Fruit fly (Drosophila melanogaster) whole organism, embryonic: Measurements from ENCODE around the gene CG17207.

ENCODE experiments used
- Atf6 ChIP-seq: fragments of 200-800 bp; sonication (Bioruptor generic); IDR thresholded peaks from 2 replicates; pipeline ENCODE4 v1.3.6; 2022; ENCODE audit warnings: missing biosample characterization, missing genetic modification characterization
- Awh ChIP-seq: fragments of 200-800 bp; sonication (Bioruptor generic); IDR thresholded peaks from 2 replicates; pipeline ENCODE4, ENCODE4 v1.3.6; 2022; ENCODE audit warnings: missing biosample characterization, missing genetic modification characterization
- B-H1 ChIP-seq: fragments of 200-800 bp; sonication (Bioruptor generic); IDR thresholded peaks from 3 replicates; pipeline ENCODE4 v1.3.6; 2022; ENCODE audit warnings: missing biosample characterization, missing genetic modification characterization
- Bgb ChIP-seq: fragments of 200-800 bp; sonication (Bioruptor generic); IDR thresholded peaks from 2 replicates; pipeline ENCODE4 v1.3.6; 2022; ENCODE audit warnings: missing biosample characterization, missing genetic modification characterization; ENCODE audit not compliant: partially characterized antibody
- CG10979 ChIP-seq: fragments of 200-800 bp; sonication (Bioruptor generic); optimal IDR thresholded peaks from 2 replicates; lab custom pipeline; 2018; ENCODE audit warnings: missing biosample characterization, mild to moderate bottlenecking, missing genetic modification characterization, moderate library complexity
- CG11560 ChIP-seq: fragments of 200-800 bp; sonication (Bioruptor generic); IDR thresholded peaks from 3 replicates; pipeline ENCODE4 v1.3.6; 2022; ENCODE audit warnings: missing biosample characterization, missing genetic modification characterization
- CG12236 ChIP-seq: fragments of 200-800 bp; sonication (Bioruptor generic); optimal IDR thresholded peaks from 2 replicates; lab custom pipeline; 2016; ENCODE audit warnings: missing biosample characterization, missing genetic modification characterization
- CG12659 ChIP-seq: fragments of 200-800 bp; sonication (Bioruptor generic); optimal IDR thresholded peaks from 3 replicates; lab custom pipeline; 2017; ENCODE audit warnings: mild to moderate bottlenecking, missing biosample characterization, missing genetic modification reagents, missing genetic modification characterization
- CG14710 ChIP-seq: fragments of 200-800 bp; sonication (Bioruptor generic); optimal IDR thresholded peaks from 3 replicates; lab custom pipeline; 2019; ENCODE audit warnings: missing biosample characterization, mild to moderate bottlenecking, missing genetic modification characterization, moderate library complexity
- CG15269 ChIP-seq: fragments of 200-800 bp; sonication (Bioruptor generic); optimal IDR thresholded peaks from 2 replicates; lab custom pipeline; 2018; ENCODE audit warnings: missing biosample characterization, mild to moderate bottlenecking, missing genetic modification characterization, moderate library complexity
- CG17186 ChIP-seq: fragments of 200-800 bp; sonication (Bioruptor generic); optimal IDR thresholded peaks from 3 replicates; lab custom pipeline; 2017; ENCODE audit warnings: missing biosample characterization, missing genetic modification reagents, missing genetic modification characterization
- CG17328 ChIP-seq: fragments of 200-800 bp; sonication (Bioruptor generic); IDR thresholded peaks from 2 replicates; pipeline ENCODE4 v1.3.6; 2022; ENCODE audit warnings: missing biosample characterization, missing genetic modification characterization
- CG17829 ChIP-seq: fragments of 200-800 bp; optimal IDR thresholded peaks from 2 replicates; lab custom pipeline; 2019; ENCODE audit warnings: missing biosample characterization, mild to moderate bottlenecking, missing genetic modification characterization, moderate library complexity
- CG2199 ChIP-seq: fragments of 200-800 bp; sonication (Bioruptor generic); IDR thresholded peaks from 3 replicates; pipeline ENCODE4 v1.3.6; 2022; ENCODE audit warnings: missing biosample characterization, missing genetic modification characterization
- CG30431 ChIP-seq: fragments of 200-800 bp; sonication (Bioruptor generic); optimal IDR thresholded peaks from 2 replicates; lab custom pipeline; 2017; ENCODE audit warnings: missing biosample characterization, missing genetic modification characterization
- CG31224 ChIP-seq: fragments of 200-800 bp; sonication (Bioruptor generic); IDR thresholded peaks from 2 replicates; pipeline ENCODE4 v1.3.6; 2022; ENCODE audit warnings: missing biosample characterization, missing genetic modification characterization
- CG32772 ChIP-seq: fragments of 200-800 bp; sonication (Bioruptor generic); IDR thresholded peaks from 2 replicates; pipeline ENCODE4 v1.3.6; 2022; ENCODE audit warnings: missing biosample characterization, missing genetic modification characterization
- CG3726 ChIP-seq: fragments of 200-800 bp; sonication (Bioruptor generic); IDR thresholded peaks from 3 replicates; pipeline ENCODE4, ENCODE4 v1.3.6; 2022; ENCODE audit warnings: missing biosample characterization, missing genetic modification characterization
- CG5180 ChIP-seq: fragments of 200-800 bp; sonication (Bioruptor generic); optimal IDR thresholded peaks from 3 replicates; lab custom pipeline; 2017; ENCODE audit warnings: missing biosample characterization, missing genetic modification characterization, mild to moderate bottlenecking, moderate library complexity, missing genetic modification reagents
- CG6791 ChIP-seq: fragments of 200-800 bp; sonication (Bioruptor generic); IDR thresholded peaks from 3 replicates; pipeline ENCODE4 v1.3.6; 2022; ENCODE audit warnings: missing biosample characterization, missing genetic modification characterization; ENCODE audit not compliant: partially characterized antibody
- CG7786 ChIP-seq: fragments of 200-800 bp; sonication (Bioruptor generic); optimal IDR thresholded peaks from 2 replicates; lab custom pipeline; 2016; ENCODE audit warnings: missing biosample characterization, missing genetic modification characterization
- CG8478 ChIP-seq: fragments of >200 bp; optimal IDR thresholded peaks from 2 replicates; lab custom pipeline; 2018
- CG8765 ChIP-seq: fragments of 200-800 bp; sonication (Bioruptor generic); IDR thresholded peaks from 2 replicates; pipeline ENCODE4 v1.3.6; 2022; ENCODE audit warnings: missing biosample characterization, missing genetic modification characterization
- CHES-1-like ChIP-seq: fragments of 200-800 bp; sonication (Bioruptor generic); optimal IDR thresholded peaks from 2 replicates; lab custom pipeline; 2016; ENCODE audit warnings: missing biosample characterization, missing genetic modification characterization
- Dip3 ChIP-seq: fragments of 200-800 bp; sonication (Bioruptor generic); optimal IDR thresholded peaks from 3 replicates; lab custom pipeline; 2016; ENCODE audit warnings: missing biosample characterization, missing genetic modification characterization
- Doc3 ChIP-seq: fragments of 200-800 bp; sonication (Bioruptor generic); IDR thresholded peaks from 3 replicates; pipeline ENCODE4 v1.3.6; 2022; ENCODE audit warnings: missing biosample characterization, missing genetic modification characterization; ENCODE audit not compliant: partially characterized antibody
- Hand ChIP-seq: fragments of 200-800 bp; sonication (Bioruptor generic); optimal IDR thresholded peaks from 2 replicates; lab custom pipeline; 2017; ENCODE audit warnings: mild to moderate bottlenecking, missing biosample characterization, missing genetic modification reagents, missing genetic modification characterization
- Hey ChIP-seq: fragments of 200-800 bp; sonication (Bioruptor generic); optimal IDR thresholded peaks from 3 replicates; lab custom pipeline; 2018; ENCODE audit warnings: missing biosample characterization, mild to moderate bottlenecking, missing genetic modification characterization
- NFAT ChIP-seq: fragments of 200-800 bp; sonication (Bioruptor generic); IDR thresholded peaks from 2 replicates; pipeline ENCODE4 v1.3.6; 2022; ENCODE audit warnings: missing biosample characterization, missing genetic modification characterization
- NK7.1 ChIP-seq: fragments of 200-800 bp; sonication (Bioruptor generic); optimal IDR thresholded peaks from 3 replicates; lab custom pipeline; 2016; ENCODE audit warnings: missing biosample characterization, missing genetic modification characterization
- Opbp ChIP-seq: fragments of 200-800 bp; sonication (Bioruptor generic); IDR thresholded peaks from 3 replicates; pipeline ENCODE4 v1.3.6; 2022; ENCODE audit warnings: missing biosample characterization, missing genetic modification characterization; ENCODE audit not compliant: partially characterized antibody
- Scr ChIP-seq: fragments of 200-800 bp; sonication (Bioruptor generic); IDR thresholded peaks from 2 replicates; pipeline ENCODE4 v1.3.6; 2022; ENCODE audit warnings: missing biosample characterization, missing genetic modification characterization; ENCODE audit not compliant: partially characterized antibody
- Side ChIP-seq: fragments of 200-800 bp; sonication (Bioruptor generic); optimal IDR thresholded peaks from 2 replicates; lab custom pipeline; 2016; ENCODE audit warnings: missing biosample characterization, missing genetic modification characterization
- Sox100B ChIP-seq: fragments of 200-800 bp; sonication (Bioruptor generic); optimal IDR thresholded peaks from 3 replicates; lab custom pipeline; 2018; ENCODE audit warnings: missing biosample characterization, mild to moderate bottlenecking, missing genetic modification characterization
- Taf1 ChIP-seq: fragments of 200-800 bp; sonication (Bioruptor generic); IDR thresholded peaks from 2 replicates; pipeline ENCODE4 v1.3.6; 2022; ENCODE audit warnings: missing biosample characterization, missing genetic modification characterization
- YL-1 ChIP-seq: fragments of 200-800 bp; sonication (Bioruptor generic); optimal IDR thresholded peaks from 3 replicates; lab custom pipeline; 2017; ENCODE audit warnings: missing biosample characterization, mild to moderate bottlenecking, missing genetic modification characterization
- ato ChIP-seq: fragments of 200-800 bp; sonication (Bioruptor generic); IDR thresholded peaks from 2 replicates; pipeline ENCODE4 v1.3.6; 2022; ENCODE audit warnings: missing biosample characterization, missing genetic modification characterization; ENCODE audit not compliant: partially characterized antibody
- bcd ChIP-seq: fragments of 200-800 bp; sonication (Bioruptor generic); optimal IDR thresholded peaks from 2 replicates; lab custom pipeline; 2017; ENCODE audit warnings: missing biosample characterization, mild to moderate bottlenecking, missing genetic modification characterization
- esg ChIP-seq: fragments of 200-800 bp; sonication (Bioruptor generic); conservative IDR thresholded peaks from 2 replicates; pipeline ENCODE4 v1.3.6; 2022; ENCODE audit warnings: missing biosample characterization, missing genetic modification characterization
- gem ChIP-seq: fragments of 200-800 bp; sonication (Bioruptor generic); optimal IDR thresholded peaks from 2 replicates; lab custom pipeline; 2019; ENCODE audit warnings: missing biosample characterization, mild to moderate bottlenecking, missing genetic modification characterization, moderate library complexity
- gfzf ChIP-seq: fragments of 200-800 bp; sonication (Bioruptor generic); optimal IDR thresholded peaks from 2 replicates; lab custom pipeline; 2016; ENCODE audit warnings: missing biosample characterization, mild to moderate bottlenecking, missing genetic modification characterization, moderate library complexity
- odd ChIP-seq: fragments of 200-800 bp; sonication (Bioruptor generic); optimal IDR thresholded peaks from 2 replicates; lab custom pipeline; 2017; ENCODE audit warnings: missing biosample characterization, mild to moderate bottlenecking, missing genetic modification characterization
- otp ChIP-seq: fragments of 200-800 bp; sonication (Bioruptor generic); IDR thresholded peaks from 3 replicates; pipeline ENCODE4, ENCODE4 v1.3.6; 2022; ENCODE audit warnings: missing biosample characterization, missing genetic modification characterization
- pros ChIP-seq: fragments of 200-800 bp; sonication (Bioruptor generic); optimal IDR thresholded peaks from 3 replicates; lab custom pipeline; 2019; ENCODE audit warnings: missing biosample characterization, mild to moderate bottlenecking, missing genetic modification characterization, moderate library complexity
- pzg ChIP-seq: fragments of 200-800 bp; sonication (Bioruptor generic); optimal IDR thresholded peaks from 3 replicates; lab custom pipeline; 2018; ENCODE audit warnings: missing biosample characterization, mild to moderate bottlenecking, missing genetic modification characterization, moderate library complexity
- seq ChIP-seq: fragments of 200-800 bp; sonication (Bioruptor generic); IDR thresholded peaks from 2 replicates; pipeline ENCODE4 v1.3.6; 2022; ENCODE audit warnings: missing biosample characterization, missing genetic modification characterization
- slp2 ChIP-seq: fragments of 200-800 bp; sonication (Bioruptor generic); optimal IDR thresholded peaks from 2 replicates; lab custom pipeline; 2016; ENCODE audit warnings: missing biosample characterization, missing genetic modification characterization
- so ChIP-seq: fragments of 200-800 bp; sonication (Bioruptor generic); IDR thresholded peaks from 3 replicates; pipeline ENCODE4 v1.3.6; 2022; ENCODE audit warnings: missing biosample characterization, missing genetic modification characterization
- sug ChIP-seq: fragments of 200-800 bp; optimal IDR thresholded peaks from 2 replicates; lab custom pipeline; 2019; ENCODE audit warnings: missing biosample characterization, mild to moderate bottlenecking, missing genetic modification characterization, moderate library complexity
- vfl ChIP-seq: fragments of 200-800 bp; sonication (Bioruptor generic); optimal IDR thresholded peaks from 2 replicates; lab custom pipeline; 2016; ENCODE audit warnings: missing biosample characterization, missing genetic modification characterization
- zen ChIP-seq: fragments of 200-800 bp; sonication (Bioruptor generic); optimal IDR thresholded peaks from 3 replicates; lab custom pipeline; 2018; ENCODE audit warnings: missing biosample characterization, mild to moderate bottlenecking, missing genetic modification characterization, moderate library complexity

The CG17207 gene

dm6 chr3R:12456370-12456940, 17.5 kb upstream of the CG17207 start, which contains the start of gene trus (continued):
- TF ChIP-seq CG12659 (GFP tag; lab: Kevin White, UChicago) (peak; percentile 24), CG17328 (no peak), CG3726 (GFP tag; lab: Robert Waterston, UW) (no peak), CG32772 (GFP tag; lab: Robert Waterston, UW) (no peak), Bgb (GFP tag; lab: Robert Waterston, UW) (peak; percentile 89), CG30431 (GFP tag; lab: Kevin White, UChicago) (no peak), gem (tag; lab: Kevin White, UChicago) (no peak), Opbp (GFP tag; lab: Robert Waterston, UW) (peak; percentile 89), odd (GFP tag; lab: Kevin White, UChicago) (no peak), Side (GFP tag; lab: Kevin White, UChicago) (no peak), Dip3 (GFP tag; lab: Kevin White, UChicago) (no peak), bcd (GFP tag; lab: Kevin White, UChicago) (no peak), CG6791 (peak; percentile 86), so (GFP tag; lab: Robert Waterston, UW) (no peak), seq (no peak), NK7.1 (GFP tag; lab: Kevin White, UChicago) (no peak), ato (GFP tag; lab: Robert Waterston, UW) (peak; percentile 89), otp (no peak), Scr (GFP tag; lab: Robert Waterston, UW) (peak; percentile 86), CG11560 (peak; percentile 94), Sox100B (GFP tag; lab: Kevin White, UChicago) (no peak), YL-1 (GFP tag; lab: Kevin White, UChicago) (peak; percentile 55), CG17829 (peak; percentile 4), sug (tag; lab: Kevin White, UChicago) (peak; percentile 17), pros (no peak), CG17186 (GFP tag; lab: Kevin White, UChicago) (peak; percentile 25), Hey (tag; lab: Kevin White, UChicago) (no peak), Taf1 (GFP tag; lab: Robert Waterston, UW) (no peak), Doc3 (GFP tag; lab: Robert Waterston, UW) (peak; percentile 88), CG8478 (lab: Kevin White, UChicago) (no peak), zen (tag; lab: Kevin White, UChicago) (peak; percentile 7), CHES-1-like (GFP tag; lab: Kevin White, UChicago) (no peak), CG14710 (tag; lab: Kevin White, UChicago) (peak; percentile 32), CG12236 (GFP tag; lab: Kevin White, UChicago) (no peak), CG5180 (no peak), slp2 (GFP tag; lab: Kevin White, UChicago) (no peak), Hand (no peak), NFAT (GFP tag; lab: Robert Waterston, UW) (no peak), B-H1 (GFP tag; lab: Robert Waterston, UW) (no peak), Atf6 (GFP tag; lab: Robert Waterston, UW) (no peak), CG2199 (GFP tag; lab: Robert Waterston, UW) (no peak), Awh (no peak), CG10979 (tag; lab: Kevin White, UChicago) (no peak), CG8765 (GFP tag; lab: Robert Waterston, UW) (no peak), gfzf (GFP tag; lab: Kevin White, UChicago) (peak; percentile 24), vfl (GFP tag; lab: Kevin White, UChicago) (no peak), esg (GFP tag; lab: Robert Waterston, UW) (no peak), pzg (peak; percentile 70), CG31224 (no peak), CG15269 (tag; lab: Kevin White, UChicago) (no peak), CG7786 (GFP tag; lab: Kevin White, UChicago) (no peak)
